Worm (Caenorhabditis elegans): ENCODE results near the gene cdh-12.

DNA sequence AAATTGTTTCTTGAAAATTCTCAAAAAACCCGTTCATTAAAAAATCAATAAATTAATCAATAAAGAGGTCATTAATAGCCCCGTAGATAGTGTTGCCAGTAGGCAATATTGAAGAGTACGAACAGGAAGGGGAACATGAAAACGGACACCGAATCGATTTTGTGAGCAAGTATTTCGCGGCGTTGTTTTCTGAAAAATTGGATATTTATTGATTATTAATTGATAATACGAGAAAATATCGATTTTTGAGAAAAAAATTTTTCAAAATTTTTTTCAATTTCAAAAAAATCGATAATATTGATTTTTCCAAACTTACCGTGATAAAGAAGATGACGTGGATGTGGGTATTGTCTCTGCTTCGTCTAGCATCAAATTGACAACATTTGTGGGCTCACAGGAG, 26.4 kb upstream of the cdh-12 start:
- TF ChIP-seq ama-1 (optimal IDR thresholded peaks at IDR 0.05) (no peak), ama-1 (GFP tag; optimal IDR thresholded peaks at IDR 0.05) (no peak), nhr-120 (GFP tag; IDR thresholded peaks at IDR 0.05) (no peak), F49E8.2 (tag; optimal IDR thresholded peaks at IDR 0.05; ENCODE audit: insufficient read depth) (no peak), snpc-4 (GFP tag; optimal IDR thresholded peaks at IDR 0.05) (no peak), snpc-4 (tag; optimal IDR thresholded peaks at IDR 0.05) (no peak)
